Fruit fly (Drosophila melanogaster) whole organism, embryonic: Measurements from ENCODE around the gene CG10841.
A peak's percentile ranks its signal among the peaks of the same experiment; 100 is the strongest.

Experiments
- CG10209 ChIP-seq: fragments of 200-800 bp; sonication (Bioruptor generic); optimal IDR thresholded peaks from 3 replicates; lab custom pipeline; 2017; ENCODE audit warnings: missing biosample characterization, mild to moderate bottlenecking, missing genetic modification characterization, missing genetic modification reagents
- CG10431 ChIP-seq: fragments of 200-800 bp; sonication (Bioruptor generic); optimal IDR thresholded peaks from 3 replicates; lab custom pipeline; 2018; ENCODE audit warnings: missing biosample characterization, mild to moderate bottlenecking, missing genetic modification characterization
- CG10979 ChIP-seq: fragments of 200-800 bp; sonication (Bioruptor generic); optimal IDR thresholded peaks from 2 replicates; lab custom pipeline; 2018; ENCODE audit warnings: missing biosample characterization, mild to moderate bottlenecking, missing genetic modification characterization, moderate library complexity
- CG11504 ChIP-seq: fragments of 200-800 bp; sonication (Bioruptor generic); optimal IDR thresholded peaks from 3 replicates; lab custom pipeline; 2019; ENCODE audit warnings: missing biosample characterization, mild to moderate bottlenecking, missing genetic modification characterization, moderate library complexity
- CG15269 ChIP-seq: fragments of 200-800 bp; sonication (Bioruptor generic); optimal IDR thresholded peaks from 2 replicates; lab custom pipeline; 2018; ENCODE audit warnings: missing biosample characterization, mild to moderate bottlenecking, missing genetic modification characterization, moderate library complexity
- CG1529 ChIP-seq: fragments of 200-800 bp; sonication (Bioruptor generic); optimal IDR thresholded peaks from 3 replicates; lab custom pipeline; 2018; ENCODE audit warnings: missing biosample characterization, missing genetic modification characterization
- CG15696 ChIP-seq: fragments of 200-800 bp; sonication (Bioruptor generic); optimal IDR thresholded peaks from 2 replicates; lab custom pipeline; 2019; ENCODE audit warnings: missing biosample characterization, mild to moderate bottlenecking, missing genetic modification characterization, moderate library complexity
- CG16779 ChIP-seq: fragments of 200-800 bp; sonication (Bioruptor generic); IDR thresholded peaks from 2 replicates; pipeline ENCODE4 v1.3.6; 2022; ENCODE audit warnings: missing biosample characterization, missing genetic modification characterization
- CG17361 ChIP-seq: fragments of 200-800 bp; sonication (Bioruptor generic); IDR thresholded peaks from 3 replicates; pipeline ENCODE4 v1.3.6; 2022; ENCODE audit warnings: missing biosample characterization, missing genetic modification characterization
- CG17829 ChIP-seq: fragments of 200-800 bp; optimal IDR thresholded peaks from 2 replicates; lab custom pipeline; 2019; ENCODE audit warnings: missing biosample characterization, mild to moderate bottlenecking, missing genetic modification characterization, moderate library complexity
- CG1792 ChIP-seq: fragments of 200-800 bp; sonication (Bioruptor generic); optimal IDR thresholded peaks from 2 replicates; lab custom pipeline; 2016; ENCODE audit warnings: missing biosample characterization, missing genetic modification characterization
- CG2678 ChIP-seq: fragments of 200-800 bp; sonication (Bioruptor generic); optimal IDR thresholded peaks from 3 replicates; lab custom pipeline; 2019; ENCODE audit warnings: missing biosample characterization, mild to moderate bottlenecking, missing genetic modification characterization, moderate library complexity
- CG32772 ChIP-seq: fragments of 200-800 bp; sonication (Bioruptor generic); IDR thresholded peaks from 2 replicates; pipeline ENCODE4 v1.3.6; 2022; ENCODE audit warnings: missing biosample characterization, missing genetic modification characterization
- CG34422 ChIP-seq: fragments of 200-800 bp; sonication (Bioruptor generic); IDR thresholded peaks from 3 replicates; pipeline ENCODE4 v1.3.6; 2022; ENCODE audit warnings: missing biosample characterization, missing genetic modification characterization
- CG3995 ChIP-seq: fragments of 200-800 bp; sonication (Bioruptor generic); optimal IDR thresholded peaks from 3 replicates; lab custom pipeline; 2016; ENCODE audit warnings: missing biosample characterization, missing genetic modification characterization
- CG7271 ChIP-seq: fragments of 200-800 bp; sonication (Bioruptor generic); optimal IDR thresholded peaks from 2 replicates; lab custom pipeline; 2018; ENCODE audit warnings: missing biosample characterization, mild to moderate bottlenecking, missing genetic modification characterization, moderate library complexity
- CG7786 ChIP-seq: fragments of 200-800 bp; sonication (Bioruptor generic); optimal IDR thresholded peaks from 2 replicates; lab custom pipeline; 2016; ENCODE audit warnings: missing biosample characterization, missing genetic modification characterization
- Dad ChIP-seq: fragments of 200-800 bp; sonication (Bioruptor generic); optimal IDR thresholded peaks from 3 replicates; lab custom pipeline; 2016; ENCODE audit warnings: missing biosample characterization, missing genetic modification characterization
- HmgD ChIP-seq: fragments of 200-800 bp; sonication (Bioruptor generic); optimal IDR thresholded peaks from 3 replicates; lab custom pipeline; 2016; ENCODE audit warnings: missing biosample characterization, missing genetic modification characterization
- Hmr ChIP-seq: fragments of 200-800 bp; sonication (Bioruptor generic); optimal IDR thresholded peaks from 3 replicates; lab custom pipeline; 2017; ENCODE audit warnings: mild to moderate bottlenecking, missing biosample characterization, missing genetic modification reagents, missing genetic modification characterization
- Hr51 ChIP-seq, 2 experiments: fragments of 200-800 bp; sonication (Bioruptor generic); optimal IDR thresholded peaks; 2 replicates in 1 of 2; 3 replicates in 1 of 2; lab custom pipeline; 2016 to 2018; ENCODE audit warnings: missing biosample characterization in 2 of 2, missing genetic modification characterization in 2 of 2, mild to moderate bottlenecking in 1 of 2, moderate library complexity in 1 of 2
- Hr78 ChIP-seq, 2 experiments: fragments of 200-800 bp in 1 of 2; fragments of >200 bp in 1 of 2; sonication (Bioruptor generic) in 1 of 2; optimal IDR thresholded peaks; 2 replicates each; lab custom pipeline; 2017 to 2019; ENCODE audit warnings: missing biosample characterization in 2 of 2, missing genetic modification characterization in 2 of 2, mild to moderate bottlenecking in 1 of 2, moderate library complexity in 1 of 2
- Hsf ChIP-seq: fragments of 200-800 bp; sonication (Bioruptor generic); optimal IDR thresholded peaks from 3 replicates; lab custom pipeline; 2016; ENCODE audit warnings: missing biosample characterization, missing genetic modification characterization
- Lim3 ChIP-seq: fragments of 200-800 bp; sonication (Bioruptor generic); IDR thresholded peaks from 2 replicates; pipeline ENCODE4 v1.3.6; 2022; ENCODE audit warnings: missing biosample characterization, missing genetic modification characterization
- MESR4 ChIP-seq: fragments of 200-800 bp; sonication (Bioruptor generic); optimal IDR thresholded peaks from 2 replicates; lab custom pipeline; 2018; ENCODE audit warnings: missing biosample characterization, mild to moderate bottlenecking, missing genetic modification characterization, moderate library complexity
- Oli ChIP-seq: fragments of 200-800 bp; sonication (Bioruptor generic); optimal IDR thresholded peaks from 2 replicates; lab custom pipeline; 2018; ENCODE audit warnings: missing biosample characterization, mild to moderate bottlenecking, missing genetic modification characterization, moderate library complexity
- TFAM ChIP-seq: fragments of 200-800 bp; sonication (Bioruptor generic); optimal IDR thresholded peaks from 2 replicates; lab custom pipeline; 2017; ENCODE audit warnings: missing biosample characterization, missing genetic modification characterization, inconsistent platforms
- Usf ChIP-seq: fragments of 200-800 bp; sonication (Bioruptor generic); optimal IDR thresholded peaks from 2 replicates; lab custom pipeline; 2017; ENCODE audit warnings: missing genotype, missing biosample characterization, missing genetic modification characterization
- abd-A ChIP-seq: fragments of 200-800 bp; sonication (Bioruptor generic); optimal IDR thresholded peaks from 3 replicates; lab custom pipeline; 2019; ENCODE audit warnings: missing biosample characterization, mild to moderate bottlenecking, missing genetic modification characterization, moderate library complexity
- bab2 ChIP-seq: fragments of 200-800 bp; sonication (Bioruptor generic); optimal IDR thresholded peaks from 2 replicates; lab custom pipeline; 2016; ENCODE audit warnings: missing biosample characterization, missing genetic modification characterization
- bbx ChIP-seq: fragments of 200-800 bp; sonication (Bioruptor generic); IDR thresholded peaks from 2 replicates; pipeline ENCODE4 v1.3.6; 2022; ENCODE audit warnings: missing biosample characterization, missing genetic modification characterization; ENCODE audit not compliant: partially characterized antibody
- br ChIP-seq: fragments of >200 bp; optimal IDR thresholded peaks from 2 replicates; lab custom pipeline; 2017
- crc ChIP-seq: fragments of 200-800 bp; sonication (Bioruptor generic); optimal IDR thresholded peaks from 2 replicates; lab custom pipeline; 2016; ENCODE audit warnings: missing biosample characterization, missing genetic modification characterization
- crp ChIP-seq, 2 experiments: fragments of 200-800 bp; sonication (Bioruptor generic); optimal IDR thresholded peaks; 2 replicates in 1 of 2; 3 replicates in 1 of 2; lab custom pipeline; 2017; ENCODE audit warnings: missing biosample characterization in 2 of 2, missing genetic modification characterization in 2 of 2, mild to moderate bottlenecking in 1 of 2, moderate library complexity in 1 of 2
- da ChIP-seq: fragments of 200-800 bp; sonication (Bioruptor generic); optimal IDR thresholded peaks from 2 replicates; lab custom pipeline; 2016; ENCODE audit warnings: missing biosample characterization, missing genetic modification characterization
- disco-r ChIP-seq: fragments of 200-800 bp; sonication (Bioruptor generic); optimal IDR thresholded peaks from 2 replicates; lab custom pipeline; 2016; ENCODE audit warnings: missing biosample characterization, missing genetic modification characterization
- exex ChIP-seq: fragments of 200-800 bp; sonication (Bioruptor generic); optimal IDR thresholded peaks from 4 replicates; lab custom pipeline; 2018; ENCODE audit warnings: missing biosample characterization, mild to moderate bottlenecking, missing genetic modification characterization, moderate library complexity
- gcm ChIP-seq: fragments of 200-800 bp; sonication (Bioruptor generic); optimal IDR thresholded peaks from 2 replicates; lab custom pipeline; 2019; ENCODE audit warnings: missing biosample characterization, mild to moderate bottlenecking, missing genetic modification characterization, moderate library complexity
- jing ChIP-seq: fragments of 200-800 bp; sonication (Bioruptor generic); optimal IDR thresholded peaks from 2 replicates; lab custom pipeline; 2018; ENCODE audit warnings: missing biosample characterization, mild to moderate bottlenecking, missing genetic modification characterization
- mam ChIP-seq: fragments of 200-800 bp; sonication (Bioruptor generic); optimal IDR thresholded peaks from 3 replicates; lab custom pipeline; 2016; ENCODE audit warnings: missing biosample characterization, missing genetic modification characterization
- nerfin-2 ChIP-seq: fragments of 200-800 bp; sonication (Bioruptor generic); IDR thresholded peaks from 2 replicates; pipeline ENCODE4 v1.3.6; 2022; ENCODE audit warnings: missing biosample characterization, missing genetic modification characterization; ENCODE audit not compliant: partially characterized antibody
- nom ChIP-seq: fragments of 200-800 bp; sonication (Bioruptor generic); optimal IDR thresholded peaks from 2 replicates; lab custom pipeline; 2017; ENCODE audit warnings: missing biosample characterization, missing genetic modification characterization, mild to moderate bottlenecking, moderate library complexity, missing genetic modification reagents
- pan ChIP-seq, 4 experiments: fragments of >200 bp in 3 of 4; fragments of 200-800 bp in 1 of 4; sonication (Bioruptor generic) in 1 of 4; optimal IDR thresholded peaks in 3 of 4; IDR thresholded peaks in 1 of 4; 2 replicates each; pipeline versions ENCODE4 v1.3.6 to Lab custom; 2017 to 2022; ENCODE audit warnings: missing biosample characterization in 2 of 4, missing genetic modification characterization in 2 of 4, mixed read lengths in 1 of 4
- pho ChIP-seq: fragments of 200-800 bp; sonication (Bioruptor generic); optimal IDR thresholded peaks from 2 replicates; lab custom pipeline; 2016; ENCODE audit warnings: missing biosample characterization, missing genetic modification characterization
- sob ChIP-seq: fragments of 200-800 bp; sonication (Bioruptor generic); IDR thresholded peaks from 2 replicates; pipeline ENCODE4 v1.3.6; 2022; ENCODE audit warnings: missing biosample characterization, missing genetic modification characterization
- tap ChIP-seq: fragments of 200-800 bp; optimal IDR thresholded peaks from 3 replicates; lab custom pipeline; 2019; ENCODE audit warnings: missing biosample characterization, mild to moderate bottlenecking, missing genetic modification characterization, moderate library complexity
- unpg ChIP-seq: fragments of 200-800 bp; sonication (Bioruptor generic); optimal IDR thresholded peaks from 3 replicates; lab custom pipeline; 2018; ENCODE audit warnings: missing biosample characterization, mild to moderate bottlenecking, missing genetic modification characterization, moderate library complexity
- vfl ChIP-seq: fragments of 200-800 bp; sonication (Bioruptor generic); optimal IDR thresholded peaks from 2 replicates; lab custom pipeline; 2016; ENCODE audit warnings: missing biosample characterization, missing genetic modification characterization

Gene CG10841

dm6 chr3R:13683624-13684568, 52.2 kb downstream of the CG10841 start, which contains the start of gene flfl (continued):
- peak; percentile 94 for TF ChIP-seq MESR4 (GFP tag; lab: Kevin White, UChicago)
- no peak for TF ChIP-seq CG10209 (GFP tag; lab: Kevin White, UChicago)
- no peak for TF ChIP-seq crc (GFP tag; lab: Kevin White, UChicago)
- no peak for TF ChIP-seq pho
- TF ChIP-seq bab2, result no peak
- TF ChIP-seq CG32772 (GFP tag; lab: Robert Waterston, UW), result no peak
- peak; percentile 49 for TF ChIP-seq HmgD (GFP tag; lab: Kevin White, UChicago)
- TF ChIP-seq br (lab: Kevin White, UChicago), result no peak
- TF ChIP-seq CG1529 (GFP tag; lab: Kevin White, UChicago), result no peak
- no peak for TF ChIP-seq TFAM (GFP tag; lab: Kevin White, UChicago)
- TF ChIP-seq da (GFP tag; lab: Kevin White, UChicago), result no peak
- peak; percentile 17 for TF ChIP-seq CG17829 (tag; lab: Kevin White, UChicago)
- TF ChIP-seq mam (GFP tag; lab: Kevin White, UChicago), result peak; percentile 35
- no peak for TF ChIP-seq CG34422
- peak; percentile 37 for TF ChIP-seq CG7786 (GFP tag; lab: Kevin White, UChicago)
- no peak for TF ChIP-seq Usf (GFP tag; lab: Kevin White, UChicago)
- no peak for TF ChIP-seq exex
- peak; percentile 15 for TF ChIP-seq gcm (GFP tag; lab: Kevin White, UChicago)
- TF ChIP-seq nom, result peak; percentile 66
- no peak for TF ChIP-seq Oli
- TF ChIP-seq tap (tag; lab: Kevin White, UChicago), result no peak
- no peak for TF ChIP-seq jing
- no peak for TF ChIP-seq CG10979 (tag; lab: Kevin White, UChicago)
- TF ChIP-seq CG2678, result peak; percentile 13
- TF ChIP-seq CG11504 (tag; lab: Kevin White, UChicago), result peak; percentile 26
- no peak for TF ChIP-seq bbx (GFP tag; lab: Robert Waterston, UW)
- no peak for TF ChIP-seq CG7271 (tag; lab: Kevin White, UChicago)
- TF ChIP-seq Hr51 (GFP tag; optimal IDR thresholded peaks at IDR 0.05; lab: Kevin White, UChicago), result peak in 1 of 2 experiments; percentile 26
- peak; percentile 24 for TF ChIP-seq CG3995 (GFP tag; lab: Kevin White, UChicago)
- TF ChIP-seq CG1792 (GFP tag; lab: Kevin White, UChicago), result peak; percentile 32
- no peak for TF ChIP-seq Dad (GFP tag; lab: Kevin White, UChicago)
- peak; percentile 52 for TF ChIP-seq Hmr
- TF ChIP-seq pan (optimal IDR thresholded peaks at IDR 0.05; lab: Kevin White, UChicago), result no peak
- TF ChIP-seq pan (GFP tag; optimal IDR thresholded peaks at IDR 0.05 in 1 of 2, IDR thresholded peaks at IDR 0.05 in 1 of 2), result no peak
- TF ChIP-seq vfl (GFP tag; lab: Kevin White, UChicago), result no peak
- TF ChIP-seq crp (GFP tag; optimal IDR thresholded peaks at IDR 0.05; lab: Kevin White, UChicago), result no peak
- TF ChIP-seq Hr78 (GFP tag; optimal IDR thresholded peaks at IDR 0.05; lab: Kevin White, UChicago), result no peak
- TF ChIP-seq abd-A (tag; lab: Kevin White, UChicago), result no peak
- no peak for TF ChIP-seq CG15269 (tag; lab: Kevin White, UChicago)
- TF ChIP-seq sob (GFP tag; lab: Robert Waterston, UW), result no peak
- peak; percentile 0 for TF ChIP-seq Hsf
- TF ChIP-seq nerfin-2, result no peak
- no peak for TF ChIP-seq CG16779 (GFP tag; lab: Robert Waterston, UW)
- TF ChIP-seq unpg (GFP tag; lab: Kevin White, UChicago), result no peak
- TF ChIP-seq CG17361 (GFP tag; lab: Robert Waterston, UW), result no peak
- TF ChIP-seq CG10431 (GFP tag; lab: Kevin White, UChicago), result no peak
- TF ChIP-seq disco-r, result no peak
- no peak for TF ChIP-seq Lim3 (GFP tag; lab: Robert Waterston, UW)
- no peak for TF ChIP-seq CG15696 (tag; lab: Kevin White, UChicago)
